Fruit fly (Drosophila melanogaster) whole organism, adult: ENCODE results near the gene CG18666.

ENCODE experiments used
- CG7101 ChIP-seq: fragments of 200-800 bp; sonication (Bioruptor generic); optimal IDR thresholded peaks from 2 replicates; lab custom pipeline; 2018; ENCODE audit warnings: missing biosample characterization, mild to moderate bottlenecking, missing genetic modification characterization, moderate library complexity
- Clk ChIP-seq: fragments of 200-800 bp; sonication (Bioruptor generic); optimal IDR thresholded peaks from 2 replicates; lab custom pipeline; 2017; ENCODE audit warnings: missing biosample characterization, missing genetic modification characterization
- Hr96 ChIP-seq: fragments of 200-800 bp; sonication (Bioruptor generic); optimal IDR thresholded peaks from 2 replicates; lab custom pipeline; 2016; ENCODE audit warnings: missing biosample characterization, missing genetic modification characterization
- Mnt ChIP-seq: fragments of 200-800 bp; sonication (Bioruptor generic); optimal IDR thresholded peaks from 2 replicates; lab custom pipeline; 2016; ENCODE audit warnings: missing biosample characterization, mild to moderate bottlenecking, missing genetic modification characterization
- cic ChIP-seq: fragments of 200-800 bp; sonication (Bioruptor generic); optimal IDR thresholded peaks from 2 replicates; lab custom pipeline; 2017; ENCODE audit warnings: missing biosample characterization, mild to moderate bottlenecking, missing genetic modification characterization, moderate library complexity
- kay ChIP-seq: fragments of 200-800 bp; sonication (Bioruptor generic); peaks from one replicate; lab custom pipeline; 2016; ENCODE audit warnings: missing biosample characterization, missing genetic modification characterization, borderline replicate concordance
- tj ChIP-seq: fragments of 200-800 bp; sonication (Bioruptor generic); optimal IDR thresholded peaks from 3 replicates; lab custom pipeline; 2017; ENCODE audit warnings: missing biosample characterization, mild to moderate bottlenecking, missing genetic modification characterization, moderate library complexity

DNA sequence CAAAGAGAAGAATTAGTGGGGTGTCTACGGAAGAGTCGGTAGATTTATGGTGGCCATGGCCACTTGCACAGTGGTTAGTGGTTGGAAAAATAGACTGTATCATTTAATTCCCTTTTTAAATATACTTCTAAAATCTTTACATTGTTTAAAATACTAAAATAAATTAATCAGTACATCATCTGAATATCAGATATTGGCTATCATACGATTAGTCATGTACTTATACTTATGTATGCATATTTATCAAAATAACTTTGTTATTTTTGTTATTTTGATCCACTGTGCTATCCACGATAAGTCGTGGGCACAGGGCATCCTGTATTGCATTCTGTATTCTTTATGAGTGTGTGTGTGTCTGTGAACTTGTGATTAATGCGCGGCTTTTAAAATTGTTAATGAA is 19.9 kb upstream of the CG18666 start:
- TF ChIP-seq kay (GFP tag; lab: Kevin White, UChicago): no peak
- TF ChIP-seq CG7101 (tag; lab: Kevin White, UChicago): no peak
- TF ChIP-seq cic (GFP tag; lab: Kevin White, UChicago): no peak
- no peak for TF ChIP-seq Mnt (GFP tag; lab: Kevin White, UChicago)
- no peak for TF ChIP-seq tj (GFP tag; lab: Kevin White, UChicago)
- TF ChIP-seq Hr96: no peak
- no peak for TF ChIP-seq Clk (GFP tag; lab: Kevin White, UChicago)
